Fruit fly (Drosophila melanogaster) whole organism, pupa: Measurements from ENCODE around the gene CG5828.

Source experiments
- CG10348 ChIP-seq: fragments of 200-800 bp; sonication (Bioruptor generic); IDR thresholded peaks from 2 replicates; pipeline ENCODE4 v1.3.6; 2022; ENCODE audit warnings: missing biosample characterization, missing genetic modification characterization
- CG12605 ChIP-seq: fragments of 200-800 bp; sonication (Bioruptor generic); IDR thresholded peaks from 2 replicates; pipeline ENCODE4 v1.3.6; 2022; ENCODE audit warnings: missing biosample characterization, missing genetic modification characterization
- CG13204 ChIP-seq: fragments of 200-800 bp; sonication (Bioruptor generic); optimal IDR thresholded peaks from 2 replicates; lab custom pipeline; 2018; ENCODE audit warnings: missing biosample characterization, mild to moderate bottlenecking, missing genetic modification characterization, moderate library complexity
- CG14655 ChIP-seq: fragments of 200-800 bp; sonication (Bioruptor generic); optimal IDR thresholded peaks from 3 replicates; lab custom pipeline; 2017; ENCODE audit warnings: mild to moderate bottlenecking, missing biosample characterization, missing genetic modification reagents, missing genetic modification characterization
- CG15710 ChIP-seq: fragments of 200-800 bp; sonication (Bioruptor generic); optimal IDR thresholded peaks from 2 replicates; lab custom pipeline; 2018; ENCODE audit warnings: missing biosample characterization, mild to moderate bottlenecking, missing genetic modification characterization, moderate library complexity
- CG17806 ChIP-seq: fragments of 200-800 bp; sonication (Bioruptor generic); optimal IDR thresholded peaks from 2 replicates; lab custom pipeline; 2018; ENCODE audit warnings: missing biosample characterization, mild to moderate bottlenecking, missing genetic modification characterization, moderate library complexity
- CG32121 ChIP-seq: fragments of 200-800 bp; sonication (Bioruptor generic); IDR thresholded peaks from 2 replicates; pipeline ENCODE4 v1.3.6; 2022; ENCODE audit warnings: missing biosample characterization, missing genetic modification characterization
- CG34367 ChIP-seq: fragments of 200-800 bp; sonication (Bioruptor generic); optimal IDR thresholded peaks from 2 replicates; lab custom pipeline; 2018; ENCODE audit warnings: missing biosample characterization, mild to moderate bottlenecking, missing genetic modification characterization
- CG4496 ChIP-seq: fragments of 200-800 bp; sonication (Bioruptor generic); IDR thresholded peaks from 3 replicates; pipeline ENCODE4 v1.3.6; 2022; ENCODE audit warnings: missing biosample characterization, missing genetic modification characterization
- CG8159 ChIP-seq: fragments of 200-800 bp; sonication (Bioruptor generic); optimal IDR thresholded peaks from 3 replicates; lab custom pipeline; 2018; ENCODE audit warnings: missing biosample characterization, mild to moderate bottlenecking, missing genetic modification characterization, moderate library complexity
- CG8301 ChIP-seq: fragments of 200-800 bp; sonication (Bioruptor generic); optimal IDR thresholded peaks from 2 replicates; lab custom pipeline; 2018; ENCODE audit warnings: missing biosample characterization, mild to moderate bottlenecking, missing genetic modification characterization
- CG9948 ChIP-seq: fragments of 200-800 bp; sonication (Bioruptor generic); optimal IDR thresholded peaks from 2 replicates; lab custom pipeline; 2018; ENCODE audit warnings: missing biosample characterization, mild to moderate bottlenecking, missing genetic modification characterization, moderate library complexity
- D1 ChIP-seq: fragments of 200-800 bp; sonication (Bioruptor generic); optimal IDR thresholded peaks from 2 replicates; lab custom pipeline; 2018; ENCODE audit warnings: missing biosample characterization, mild to moderate bottlenecking, missing genetic modification characterization, moderate library complexity
- EcR ChIP-seq: fragments of 200-800 bp; sonication (Bioruptor generic); optimal IDR thresholded peaks from 3 replicates; lab custom pipeline; 2019; ENCODE audit warnings: missing biosample characterization, missing genetic modification characterization, mild to moderate bottlenecking, moderate library complexity, missing genetic modification reagents
- Ets98B ChIP-seq: fragments of 200-800 bp; sonication (Bioruptor generic); IDR thresholded peaks from 2 replicates; pipeline ENCODE4 v1.3.6; 2022; ENCODE audit warnings: missing biosample characterization, missing genetic modification characterization
- Pif1A ChIP-seq: fragments of 200-800 bp; sonication (Bioruptor generic); optimal IDR thresholded peaks from 3 replicates; lab custom pipeline; 2016; ENCODE audit warnings: missing biosample characterization, missing genetic modification characterization
- Pif1B ChIP-seq: fragments of 200-800 bp; sonication (Bioruptor generic); optimal IDR thresholded peaks from 3 replicates; lab custom pipeline; 2016; ENCODE audit warnings: missing biosample characterization, missing genetic modification characterization
- Snoo ChIP-seq: fragments of 200-800 bp; sonication (Bioruptor generic); optimal IDR thresholded peaks from 3 replicates; lab custom pipeline; 2017; ENCODE audit warnings: missing biosample characterization, mild to moderate bottlenecking, missing genetic modification characterization, inconsistent platforms
- fd96Ca ChIP-seq: fragments of 200-800 bp; sonication (Bioruptor generic); IDR thresholded peaks from 3 replicates; pipeline ENCODE4 v1.3.6; 2022; ENCODE audit warnings: missing biosample characterization, missing genetic modification characterization
- gl ChIP-seq: fragments of 200-800 bp; sonication (Bioruptor generic); optimal IDR thresholded peaks from 2 replicates; lab custom pipeline; 2018; ENCODE audit warnings: missing biosample characterization, mild to moderate bottlenecking, missing genetic modification characterization
- rn ChIP-seq: fragments of 200-800 bp; sonication (Bioruptor generic); IDR thresholded peaks from 2 replicates; pipeline ENCODE4 v1.3.6; 2022; ENCODE audit warnings: missing biosample characterization, missing genetic modification characterization

The CG5828 gene

dm6 chr2L:5088649-5089270, 5.0 kb upstream of the CG5828 start:
- TF ChIP-seq EcR (GFP tag; lab: Kevin White, UChicago) (no peak), Pif1B (GFP tag; lab: Kevin White, UChicago) (no peak), D1 (tag; lab: Kevin White, UChicago) (no peak), CG8301 (tag; lab: Kevin White, UChicago) (no peak), Snoo (tag; lab: Kevin White, UChicago) (no peak), CG13204 (GFP tag; lab: Kevin White, UChicago) (no peak), CG9948 (tag; lab: Kevin White, UChicago) (no peak), CG8159 (tag; lab: Kevin White, UChicago) (no peak), Pif1A (no peak), CG14655 (GFP tag; lab: Kevin White, UChicago) (no peak), rn (no peak), CG15710 (no peak)

- no peak for TF ChIP-seq Ets98B
- no peak for TF ChIP-seq CG8159 (tag; lab: Kevin White, UChicago)
- no peak for TF ChIP-seq fd96Ca
- no peak for TF ChIP-seq Pif1B (GFP tag; lab: Kevin White, UChicago)
- TF ChIP-seq CG4496 (GFP tag; lab: Robert Waterston, UW) = no peak
- no peak for TF ChIP-seq D1 (tag; lab: Kevin White, UChicago)
- no peak for TF ChIP-seq Pif1A
- TF ChIP-seq CG13204 (GFP tag; lab: Kevin White, UChicago) = no peak
- no peak for TF ChIP-seq CG14655 (GFP tag; lab: Kevin White, UChicago)
- TF ChIP-seq EcR (GFP tag; lab: Kevin White, UChicago) = no peak
Measured at dm6 chr2L:5089642-5090041, 4.1 kb upstream of the CG5828 start.

dm6 chr2L:5090352-5090751, 3.4 kb upstream of the CG5828 start:
- TF ChIP-seq gl (tag; lab: Kevin White, UChicago) = no peak
- TF ChIP-seq CG4496 (GFP tag; lab: Robert Waterston, UW) = peak; percentile 57; the same call in 1 of the 3 replicates
- peak; percentile 41 for TF ChIP-seq CG15710
- peak; percentile 60 for TF ChIP-seq CG8301 (tag; lab: Kevin White, UChicago)
- peak; percentile 55 for TF ChIP-seq CG14655 (GFP tag; lab: Kevin White, UChicago)
- TF ChIP-seq Snoo (tag; lab: Kevin White, UChicago) = no peak
- TF ChIP-seq CG9948 (tag; lab: Kevin White, UChicago) = peak; percentile 24
- peak; percentile 45 for TF ChIP-seq CG8159 (tag; lab: Kevin White, UChicago)
- TF ChIP-seq Pif1A = peak; percentile 59
- 0 out of 2 replicates have a peak, but pooled peaks have one; percentile 28 for TF ChIP-seq rn
- TF ChIP-seq CG12605 (GFP tag; lab: Robert Waterston, UW) = peak; percentile 31; the same call in 1 of the 2 replicates
- no peak for TF ChIP-seq D1 (tag; lab: Kevin White, UChicago)
- TF ChIP-seq fd96Ca = peak; percentile 73; the same call in 2 of the 3 replicates
- TF ChIP-seq CG17806 (tag; lab: Kevin White, UChicago) = peak; percentile 44
- TF ChIP-seq Ets98B = peak; percentile 16; the same call in 1 of the 2 replicates
- TF ChIP-seq CG32121 (GFP tag; lab: Robert Waterston, UW) = peak; percentile 41; the same call in 1 of the 2 replicates
- peak; percentile 0 for TF ChIP-seq CG34367 (tag; lab: Kevin White, UChicago)
- no peak for TF ChIP-seq CG13204 (GFP tag; lab: Kevin White, UChicago)
- no peak for TF ChIP-seq EcR (GFP tag; lab: Kevin White, UChicago)
- TF ChIP-seq Pif1B (GFP tag; lab: Kevin White, UChicago) = no peak
- TF ChIP-seq CG10348 (GFP tag; lab: Robert Waterston, UW) = 0 out of 2 replicates have a peak, but pooled peaks have one; percentile 20

dm6 chr2L:5092145-5092544, 1.6 kb upstream of the CG5828 start:
- peak; percentile 28 for TF ChIP-seq CG9948 (tag; lab: Kevin White, UChicago)
- peak; percentile 16 for TF ChIP-seq CG14655 (GFP tag; lab: Kevin White, UChicago)
- no peak for TF ChIP-seq CG8301 (tag; lab: Kevin White, UChicago)
- TF ChIP-seq rn = no peak
- TF ChIP-seq CG17806 (tag; lab: Kevin White, UChicago) = no peak
- TF ChIP-seq CG8159 (tag; lab: Kevin White, UChicago) = peak; percentile 26
- TF ChIP-seq CG15710 = peak; percentile 58
- TF ChIP-seq CG12605 (GFP tag; lab: Robert Waterston, UW) = no peak
- TF ChIP-seq Pif1A = peak; percentile 3
- TF ChIP-seq EcR (GFP tag; lab: Kevin White, UChicago) = no peak
- no peak for TF ChIP-seq CG4496 (GFP tag; lab: Robert Waterston, UW)
- TF ChIP-seq Ets98B = no peak
- TF ChIP-seq CG13204 (GFP tag; lab: Kevin White, UChicago) = no peak
- TF ChIP-seq CG34367 (tag; lab: Kevin White, UChicago) = no peak
- no peak for TF ChIP-seq CG10348 (GFP tag; lab: Robert Waterston, UW)
- TF ChIP-seq Pif1B (GFP tag; lab: Kevin White, UChicago) = no peak
- TF ChIP-seq CG32121 (GFP tag; lab: Robert Waterston, UW) = no peak
- TF ChIP-seq D1 (tag; lab: Kevin White, UChicago) = no peak
- no peak for TF ChIP-seq fd96Ca
- TF ChIP-seq gl (tag; lab: Kevin White, UChicago) = no peak
- TF ChIP-seq Snoo (tag; lab: Kevin White, UChicago) = peak; percentile 34

- TF ChIP-seq D1 (tag; lab: Kevin White, UChicago) (no peak), EcR (GFP tag; lab: Kevin White, UChicago) (peak; percentile 64)
- TF ChIP-seq, all 21 proteins: peak for 1
Measured at dm6 chr2L:5092597-5092991, 1.2 kb upstream of the CG5828 start.
